Worm (Caenorhabditis elegans) whole organism, late embryonic: ENCODE measurements around the gene F19G12.9.

ENCODE experiments used
- C08G9.2 ChIP-seq: sonication (generic microtip); optimal IDR thresholded peaks from 2 replicates; lab custom pipeline; 2016; ENCODE audit warnings: mild to moderate bottlenecking, missing genetic modification characterization, moderate library complexity, missing compliant biosample characterization
- C38D4.7 ChIP-seq: fragments of 200-800 bp; sonication (Bioruptor generic); optimal IDR thresholded peaks from 2 replicates; lab custom pipeline; 2018; ENCODE audit warnings: mild to moderate bottlenecking, missing genetic modification characterization, moderate library complexity, missing compliant biosample characterization
- Y22D7AL.16 ChIP-seq: sonication (generic microtip); optimal IDR thresholded peaks from 2 replicates; lab custom pipeline; 2016; ENCODE audit warnings: missing genetic modification characterization, missing compliant biosample characterization
- ahr-1 ChIP-seq: sonication (generic microtip); optimal IDR thresholded peaks from 2 replicates; lab custom pipeline; 2016; ENCODE audit warnings: missing genetic modification characterization, missing compliant biosample characterization
- ceh-14 ChIP-seq: sonication (generic microtip); optimal IDR thresholded peaks from 2 replicates; lab custom pipeline; 2016; ENCODE audit warnings: missing genotype, missing genetic modification characterization, missing compliant biosample characterization
- ceh-18 ChIP-seq: sonication (generic microtip); optimal IDR thresholded peaks from 2 replicates; lab custom pipeline; 2016; ENCODE audit warnings: missing genetic modification characterization, missing compliant biosample characterization
- ceh-19 ChIP-seq: fragments of 200-800 bp; sonication (Bioruptor generic); optimal IDR thresholded peaks from 2 replicates; lab custom pipeline; 2018; ENCODE audit warnings: mild to moderate bottlenecking, missing genetic modification characterization, missing compliant biosample characterization
- ceh-2 ChIP-seq: sonication (generic microtip); optimal IDR thresholded peaks from 2 replicates; lab custom pipeline; 2016; ENCODE audit warnings: missing genotype, missing genetic modification characterization, missing compliant biosample characterization
- ceh-31 ChIP-seq: sonication (generic microtip); optimal IDR thresholded peaks from 2 replicates; lab custom pipeline; 2016; ENCODE audit warnings: missing genetic modification characterization, missing compliant biosample characterization
- ceh-34 ChIP-seq: sonication (generic microtip); optimal IDR thresholded peaks from 2 replicates; lab custom pipeline; 2016; ENCODE audit warnings: mild to moderate bottlenecking, missing genetic modification characterization, missing compliant biosample characterization
- ceh-48 ChIP-seq: sonication (generic microtip); optimal IDR thresholded peaks from 2 replicates; lab custom pipeline; 2016; ENCODE audit warnings: missing genetic modification characterization, inconsistent platforms, missing compliant biosample characterization
- ceh-6 ChIP-seq: fragments of 200-800 bp; sonication (Bioruptor generic); optimal IDR thresholded peaks from 2 replicates; lab custom pipeline; 2018; ENCODE audit warnings: mild to moderate bottlenecking, missing genetic modification characterization, missing compliant biosample characterization
- ceh-9 ChIP-seq: sonication (generic microtip); optimal IDR thresholded peaks from 2 replicates; lab custom pipeline; 2016; ENCODE audit warnings: mild to moderate bottlenecking, missing genetic modification characterization, inconsistent platforms, missing compliant biosample characterization
- che-1 ChIP-seq: sonication (generic microtip); optimal IDR thresholded peaks from 2 replicates; lab custom pipeline; 2016; ENCODE audit warnings: mild to moderate bottlenecking, missing genetic modification characterization, missing compliant biosample characterization
- dve-1 ChIP-seq: sonication (generic microtip); optimal IDR thresholded peaks from 2 replicates; lab custom pipeline; 2017; ENCODE audit warnings: antibody characterized with exemption, mild to moderate bottlenecking, missing genetic modification characterization, missing compliant biosample characterization
- elt-2 ChIP-seq: sonication (generic microtip); optimal IDR thresholded peaks from 2 replicates; lab custom pipeline; 2016; ENCODE audit warnings: missing genetic modification reagents, missing genetic modification characterization, missing compliant biosample characterization
- eyg-1 ChIP-seq: sonication (generic microtip); optimal IDR thresholded peaks from 2 replicates; lab custom pipeline; 2016; ENCODE audit warnings: missing genotype, missing genetic modification characterization, missing compliant biosample characterization
- fax-1 ChIP-seq: sonication (generic microtip); optimal IDR thresholded peaks from 2 replicates; lab custom pipeline; 2016; ENCODE audit warnings: missing genotype, missing genetic modification characterization, missing compliant biosample characterization
- gmeb-2 ChIP-seq: sonication (generic microtip); optimal IDR thresholded peaks from 2 replicates; lab custom pipeline; 2016; ENCODE audit warnings: missing genetic modification characterization, inconsistent platforms, missing compliant biosample characterization
- hlh-13 ChIP-seq: fragments of 200-800 bp; sonication (Bioruptor generic); optimal IDR thresholded peaks from 2 replicates; lab custom pipeline; 2018; ENCODE audit warnings: mild to moderate bottlenecking, missing genetic modification characterization, missing compliant biosample characterization
- hlh-15 ChIP-seq: sonication (generic microtip); optimal IDR thresholded peaks from 2 replicates; lab custom pipeline; 2016; ENCODE audit warnings: missing genetic modification characterization, missing compliant biosample characterization
- hlh-30 ChIP-seq: sonication (generic microtip); optimal IDR thresholded peaks from 2 replicates; lab custom pipeline; 2017; ENCODE audit warnings: antibody characterized with exemption, missing genetic modification characterization, missing compliant biosample characterization; ENCODE audit not compliant: insufficient read depth
- hlh-6 ChIP-seq: sonication (generic microtip); optimal IDR thresholded peaks from 2 replicates; lab custom pipeline; 2016; ENCODE audit warnings: missing genotype, missing genetic modification characterization, missing compliant biosample characterization
- hlh-8 ChIP-seq: sonication (generic microtip); optimal IDR thresholded peaks from 2 replicates; lab custom pipeline; 2016; ENCODE audit warnings: missing genotype, missing genetic modification characterization, missing compliant biosample characterization
- lin-11 ChIP-seq: fragments of 200-800 bp; sonication (Bioruptor generic); optimal IDR thresholded peaks from 2 replicates; lab custom pipeline; 2018; ENCODE audit warnings: mild to moderate bottlenecking, missing genetic modification characterization, missing compliant biosample characterization
- madf-2 ChIP-seq: sonication (generic microtip); optimal IDR thresholded peaks from 2 replicates; lab custom pipeline; 2017; ENCODE audit warnings: missing genetic modification characterization, missing compliant biosample characterization
- mec-3 ChIP-seq: sonication (generic microtip); optimal IDR thresholded peaks from 2 replicates; lab custom pipeline; 2016; ENCODE audit warnings: borderline replicate concordance, missing genetic modification characterization, missing compliant biosample characterization
- nfya-1 ChIP-seq: sonication (generic microtip); optimal IDR thresholded peaks from 2 replicates; lab custom pipeline; 2017; ENCODE audit warnings: missing genetic modification characterization, mild to moderate bottlenecking, missing compliant biosample characterization, antibody characterized with exemption, moderate library complexity
- nhr-11 ChIP-seq: fragments of 150-350 bp; optimal IDR thresholded peaks from 2 replicates; lab custom pipeline; 2014; ENCODE audit warnings: missing biosample characterization, missing genetic modification characterization
- pag-3 ChIP-seq: sonication (generic microtip); optimal IDR thresholded peaks from 2 replicates; lab custom pipeline; 2016; ENCODE audit warnings: missing compliant biosample characterization, missing genetic modification characterization, borderline replicate concordance
- pha-2 ChIP-seq: sonication (generic microtip); optimal IDR thresholded peaks from 2 replicates; lab custom pipeline; 2017; ENCODE audit warnings: mild to moderate bottlenecking, missing genetic modification characterization, missing compliant biosample characterization
- pros-1 ChIP-seq: fragments of 150-350 bp; optimal IDR thresholded peaks from 2 replicates; lab custom pipeline; 2014; ENCODE audit warnings: missing biosample characterization, missing genetic modification reagents, missing genetic modification characterization
- sdc-2 ChIP-seq: sonication (generic microtip); optimal IDR thresholded peaks from 2 replicates; lab custom pipeline; 2016; ENCODE audit warnings: missing genotype, missing genetic modification characterization, missing compliant biosample characterization
- sox-2 ChIP-seq: fragments of 200-800 bp; sonication (Bioruptor generic); IDR thresholded peaks from 2 replicates; pipeline ENCODE4 v1.3.6; 2022; ENCODE audit warnings: missing genetic modification reagents, missing genetic modification characterization, missing compliant biosample characterization
- syd-9 ChIP-seq: sonication (generic microtip); optimal IDR thresholded peaks from 2 replicates; lab custom pipeline; 2016; ENCODE audit warnings: mild to moderate bottlenecking, missing genetic modification characterization, moderate library complexity, missing compliant biosample characterization
- unc-3 ChIP-seq, 2 experiments: fragments of 200-800 bp in 1 of 2; sonication (Bioruptor generic) in 1 of 2; sonication (generic microtip) in 1 of 2; conservative IDR thresholded peaks in 1 of 2; optimal IDR thresholded peaks in 1 of 2; 2 replicates each; pipeline versions ENCODE4 v1.3.6 to Lab custom; 2016 to 2022; ENCODE audit warnings: missing compliant biosample characterization in 2 of 2, missing genetic modification characterization in 2 of 2, missing genetic modification reagents in 1 of 2
- unc-42 ChIP-seq: sonication (generic microtip); optimal IDR thresholded peaks from 2 replicates; lab custom pipeline; 2016; ENCODE audit warnings: missing genotype, missing genetic modification characterization, missing compliant biosample characterization
- unc-86 ChIP-seq: sonication (generic microtip); optimal IDR thresholded peaks from 2 replicates; lab custom pipeline; 2016; ENCODE audit warnings: missing genetic modification characterization, missing compliant biosample characterization
- zip-5 ChIP-seq: sonication (generic microtip); optimal IDR thresholded peaks from 2 replicates; lab custom pipeline; 2016; ENCODE audit warnings: missing genetic modification characterization, missing compliant biosample characterization

The F19G12.9 gene

DNA sequence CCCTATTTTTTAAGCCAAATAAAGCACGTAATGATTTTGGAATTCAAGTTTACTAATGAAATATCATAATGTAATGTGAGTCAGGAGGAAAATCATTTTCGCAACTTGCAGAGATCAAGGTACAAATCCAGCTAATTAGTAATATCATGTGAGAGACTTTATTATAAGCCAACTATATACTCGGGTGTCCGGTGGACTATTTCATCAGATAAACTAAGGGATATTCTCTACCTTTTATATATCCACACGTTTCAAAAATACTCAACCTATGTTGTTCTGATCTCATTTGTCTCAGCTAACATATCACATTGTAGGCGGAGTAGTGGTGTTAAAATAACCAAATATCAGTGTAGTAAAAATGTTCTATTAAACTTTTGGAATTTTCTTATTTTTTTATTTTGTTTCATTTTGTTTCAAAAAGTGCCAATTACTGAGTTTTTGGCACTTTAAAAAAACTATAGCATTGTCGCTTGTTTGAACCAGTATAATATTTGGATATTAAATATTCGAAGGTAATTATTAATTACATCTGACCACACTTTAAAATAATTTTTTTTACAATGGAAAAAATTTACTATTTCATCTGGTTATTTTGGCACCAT lies 29.5 kb upstream of the F19G12.9 start:
- TF ChIP-seq sdc-2 (tag; lab: Kevin White, UChicago), result peak; percentile 98
- no peak for TF ChIP-seq zip-5
- TF ChIP-seq hlh-30, result peak; percentile 73
- peak; percentile 50 for TF ChIP-seq unc-42 (tag; lab: Kevin White, UChicago)
- no peak for TF ChIP-seq ceh-9 (tag; lab: Kevin White, UChicago)
- no peak for TF ChIP-seq nhr-11
- peak; percentile 19 for TF ChIP-seq nfya-1 (tag; lab: Kevin White, UChicago)
- TF ChIP-seq ceh-31 (tag; lab: Kevin White, UChicago), result peak; percentile 44
- TF ChIP-seq ceh-48, result no peak

DNA sequence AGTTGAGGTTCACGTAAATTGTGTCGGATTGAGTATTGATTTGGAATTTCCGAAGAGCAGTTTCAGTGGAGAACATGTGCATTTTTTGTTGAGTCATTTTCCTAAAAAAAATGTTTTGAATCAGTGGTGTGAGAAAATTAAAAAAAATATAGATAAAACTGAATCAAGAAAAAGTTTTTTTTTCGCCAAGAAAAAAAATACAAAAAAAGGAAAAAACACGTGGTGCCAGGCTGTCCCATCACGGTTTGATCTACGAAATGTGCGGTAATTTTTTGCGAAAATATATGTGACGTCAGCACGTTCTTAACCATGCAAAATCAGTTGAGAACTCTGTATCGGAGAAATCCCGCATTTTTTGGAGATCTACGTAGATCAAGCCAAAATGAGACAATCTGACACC lies 25.1 kb upstream of the F19G12.9 start, which contains the start of gene F56C3.9:
Gene F56C3.9, minus strand, starts transcription at position 101 of the 400 bp plus-strand sequence.
- TF ChIP-seq fax-1 (tag; lab: Kevin White, UChicago) (no peak), C38D4.7 (GFP tag; lab: Kevin White, UChicago) (no peak), ceh-2 (no peak), dve-1 (no peak), unc-86 (tag; lab: Kevin White, UChicago) (no peak), hlh-13 (GFP tag; lab: Kevin White, UChicago) (no peak), unc-42 (tag; lab: Kevin White, UChicago) (no peak), che-1 (tag; lab: Kevin White, UChicago) (no peak), hlh-15 (tag; lab: Kevin White, UChicago) (no peak)

DNA sequence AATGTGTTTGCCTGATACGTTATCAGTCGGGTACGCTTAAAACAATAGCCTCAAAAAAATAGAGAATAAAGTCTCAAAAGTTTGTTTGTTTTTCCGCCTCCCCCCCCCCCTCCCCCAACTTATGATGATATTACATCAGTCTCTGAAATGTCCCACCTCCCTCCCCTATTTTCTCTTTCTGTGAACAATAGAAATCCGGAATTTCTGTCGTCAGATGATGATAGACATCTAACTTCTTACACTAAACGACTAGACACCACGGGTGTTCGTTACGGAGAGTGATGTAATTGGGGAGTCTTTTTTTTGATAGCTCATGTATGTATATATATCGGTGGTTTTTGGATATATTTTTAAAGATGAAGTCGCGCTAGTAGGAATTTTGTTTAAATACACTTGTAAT lies 24.6 kb upstream of the F19G12.9 start:
- TF ChIP-seq pros-1 (no peak), ceh-18 (tag; lab: Kevin White, UChicago) (no peak), pag-3 (tag; lab: Kevin White, UChicago) (no peak), sox-2 (GFP tag; lab: Robert Waterston, UW) (no peak), hlh-6 (tag; lab: Kevin White, UChicago) (no peak), Y22D7AL.16 (no peak), elt-2 (tag; lab: Kevin White, UChicago) (no peak), ceh-9 (tag; lab: Kevin White, UChicago) (no peak), gmeb-2 (tag; lab: Kevin White, UChicago) (no peak), mec-3 (tag; lab: Kevin White, UChicago) (no peak), che-1 (tag; lab: Kevin White, UChicago) (no peak), ceh-34 (tag; lab: Kevin White, UChicago) (no peak), ahr-1 (no peak), ceh-48 (no peak), hlh-8 (no peak), ceh-19 (GFP tag; lab: Kevin White, UChicago) (no peak), syd-9 (tag; lab: Kevin White, UChicago) (no peak), unc-3 (GFP tag; conservative IDR thresholded peaks at IDR 0.05; lab: Robert Waterston, UW) (no peak), unc-3 (tag; optimal IDR thresholded peaks at IDR 0.05; lab: Kevin White, UChicago) (no peak), ceh-2 (no peak)

DNA sequence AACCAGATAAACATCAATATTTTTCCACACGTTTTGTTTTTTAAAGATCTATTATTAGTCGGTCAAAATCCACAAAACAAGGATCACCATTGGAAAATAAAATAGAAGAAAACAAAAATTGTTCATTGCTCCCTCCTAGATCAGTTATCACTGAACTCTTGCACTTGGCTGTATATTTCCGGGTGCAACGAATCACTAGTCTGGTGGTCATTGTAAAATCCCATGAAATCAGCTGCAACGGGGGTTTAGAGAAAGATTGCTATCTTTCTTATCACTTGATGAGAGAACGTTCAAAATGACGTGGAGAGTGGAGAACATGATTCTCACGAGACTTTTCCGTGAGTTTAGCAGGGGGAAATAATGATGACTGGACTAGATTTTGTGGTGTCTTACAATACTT lies 23.2 kb upstream of the F19G12.9 start:
- no peak for TF ChIP-seq syd-9 (tag; lab: Kevin White, UChicago)
- no peak for TF ChIP-seq C08G9.2 (tag; lab: Kevin White, UChicago)

DNA sequence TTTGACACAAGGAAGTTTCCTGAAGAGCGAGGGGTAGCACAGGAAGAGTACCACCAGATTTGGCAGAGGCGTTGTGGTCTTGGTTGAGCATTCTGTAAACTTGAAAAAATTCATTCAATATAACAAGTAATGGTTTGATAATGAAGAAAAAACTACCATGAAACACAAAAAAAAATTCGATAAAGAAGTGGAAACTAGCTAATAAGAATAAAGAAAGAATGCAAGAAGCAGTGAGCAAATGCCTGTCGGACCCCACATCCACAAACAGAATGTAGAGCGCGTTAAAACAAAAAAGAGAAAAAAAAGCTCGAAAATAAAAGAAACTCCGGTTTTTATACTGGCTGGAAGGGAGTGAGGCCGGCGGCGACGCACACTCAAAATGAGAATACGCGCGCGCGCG lies 21.5 kb upstream of the F19G12.9 start, which contains the start of gene H39E20.1:
Gene H39E20.1, minus strand, starts transcription at position 101 of the 400 bp plus-strand sequence.
- TF ChIP-seq hlh-6 (tag; lab: Kevin White, UChicago) (no peak), pha-2 (tag; lab: Kevin White, UChicago) (no peak), madf-2 (tag; lab: Kevin White, UChicago) (no peak), gmeb-2 (tag; lab: Kevin White, UChicago) (no peak), elt-2 (tag; lab: Kevin White, UChicago) (no peak), hlh-8 (no peak), lin-11 (tag; lab: Kevin White, UChicago) (no peak), unc-86 (tag; lab: Kevin White, UChicago) (no peak), dve-1 (no peak), ceh-14 (tag; lab: Kevin White, UChicago) (no peak), unc-3 (GFP tag; conservative IDR thresholded peaks at IDR 0.05; lab: Robert Waterston, UW) (no peak), unc-3 (tag; optimal IDR thresholded peaks at IDR 0.05; lab: Kevin White, UChicago) (no peak), pros-1 (no peak), hlh-30 (no peak), eyg-1 (tag; lab: Kevin White, UChicago) (no peak), syd-9 (tag; lab: Kevin White, UChicago) (no peak), ceh-6 (GFP tag; lab: Kevin White, UChicago) (no peak)
